Fruit fly (Drosophila melanogaster): ENCODE measurements around the gene c11.1.

The c11.1 gene

dm6 chrX:9226837-9227236 is 56.1 kb downstream of the c11.1 start, which contains the start of gene Gr8a:
Gene Gr8a, plus strand, starts transcription at chrX:9227137.
- no peak for TF ChIP-seq CG8478 (optimal IDR thresholded peaks at IDR 0.05)
- TF ChIP-seq CTCF (optimal IDR thresholded peaks at IDR 0.05) = no peak
